Worm (Caenorhabditis elegans) whole organism, late embryonic: ENCODE results near the gene aat-4.

ENCODE experiments used
- C38D4.7 ChIP-seq: fragments of 200-800 bp; sonication (Bioruptor generic); optimal IDR thresholded peaks from 2 replicates; lab custom pipeline; 2018; ENCODE audit warnings: mild to moderate bottlenecking, missing genetic modification characterization, moderate library complexity, missing compliant biosample characterization
- Y22D7AL.16 ChIP-seq: sonication (generic microtip); optimal IDR thresholded peaks from 2 replicates; lab custom pipeline; 2016; ENCODE audit warnings: missing genetic modification characterization, missing compliant biosample characterization
- ama-1 ChIP-seq: fragments of 150-350 bp; optimal IDR thresholded peaks from 2 replicates; lab custom pipeline; 2014
- ceh-18 ChIP-seq: sonication (generic microtip); optimal IDR thresholded peaks from 2 replicates; lab custom pipeline; 2016; ENCODE audit warnings: missing genetic modification characterization, missing compliant biosample characterization
- ceh-2 ChIP-seq: sonication (generic microtip); optimal IDR thresholded peaks from 2 replicates; lab custom pipeline; 2016; ENCODE audit warnings: missing genotype, missing genetic modification characterization, missing compliant biosample characterization
- ceh-24 ChIP-seq: sonication (generic microtip); optimal IDR thresholded peaks from 2 replicates; lab custom pipeline; 2016; ENCODE audit warnings: mild to moderate bottlenecking, missing genetic modification characterization, missing compliant biosample characterization
- ceh-30 ChIP-seq: fragments of 150-350 bp; optimal IDR thresholded peaks from 2 replicates; lab custom pipeline; 2014; ENCODE audit warnings: missing biosample characterization, missing genetic modification characterization
- ceh-34 ChIP-seq: sonication (generic microtip); optimal IDR thresholded peaks from 2 replicates; lab custom pipeline; 2016; ENCODE audit warnings: mild to moderate bottlenecking, missing genetic modification characterization, missing compliant biosample characterization
- ceh-48 ChIP-seq: sonication (generic microtip); optimal IDR thresholded peaks from 2 replicates; lab custom pipeline; 2016; ENCODE audit warnings: missing genetic modification characterization, inconsistent platforms, missing compliant biosample characterization
- che-1 ChIP-seq: sonication (generic microtip); optimal IDR thresholded peaks from 2 replicates; lab custom pipeline; 2016; ENCODE audit warnings: mild to moderate bottlenecking, missing genetic modification characterization, missing compliant biosample characterization
- eyg-1 ChIP-seq: sonication (generic microtip); optimal IDR thresholded peaks from 2 replicates; lab custom pipeline; 2016; ENCODE audit warnings: missing genotype, missing genetic modification characterization, missing compliant biosample characterization
- fax-1 ChIP-seq: sonication (generic microtip); optimal IDR thresholded peaks from 2 replicates; lab custom pipeline; 2016; ENCODE audit warnings: missing genotype, missing genetic modification characterization, missing compliant biosample characterization
- fkh-6 ChIP-seq: sonication (generic microtip); optimal IDR thresholded peaks from 2 replicates; lab custom pipeline; 2016; ENCODE audit warnings: missing genetic modification characterization, missing compliant biosample characterization
- gmeb-2 ChIP-seq: sonication (generic microtip); optimal IDR thresholded peaks from 2 replicates; lab custom pipeline; 2016; ENCODE audit warnings: missing genetic modification characterization, inconsistent platforms, missing compliant biosample characterization
- hlh-30 ChIP-seq: sonication (generic microtip); optimal IDR thresholded peaks from 2 replicates; lab custom pipeline; 2017; ENCODE audit warnings: antibody characterized with exemption, missing genetic modification characterization, missing compliant biosample characterization; ENCODE audit not compliant: insufficient read depth
- lim-6 ChIP-seq: sonication (generic microtip); optimal IDR thresholded peaks from 2 replicates; lab custom pipeline; 2016; ENCODE audit warnings: missing genetic modification characterization, missing compliant biosample characterization
- pha-4 ChIP-seq: fragments of 150-350 bp; optimal IDR thresholded peaks from 2 replicates; lab custom pipeline; 2018; ENCODE audit warnings: missing biosample characterization, missing genetic modification reagents, missing genetic modification characterization
- pqm-1 ChIP-seq: sonication (generic microtip); optimal IDR thresholded peaks from 2 replicates; lab custom pipeline; 2016; ENCODE audit warnings: missing genetic modification characterization, missing compliant biosample characterization
- ref-2 ChIP-seq: sonication (generic microtip); optimal IDR thresholded peaks from 2 replicates; lab custom pipeline; 2016; ENCODE audit warnings: missing genetic modification characterization, missing compliant biosample characterization
- rnt-1 ChIP-seq: sonication (generic microtip); optimal IDR thresholded peaks from 2 replicates; lab custom pipeline; 2016; ENCODE audit warnings: missing genetic modification characterization, missing compliant biosample characterization
- sox-4 ChIP-seq: sonication (generic microtip); optimal IDR thresholded peaks from 2 replicates; lab custom pipeline; 2017; ENCODE audit warnings: mild to moderate bottlenecking, missing genetic modification characterization, inconsistent platforms, missing compliant biosample characterization
- unc-42 ChIP-seq: sonication (generic microtip); optimal IDR thresholded peaks from 2 replicates; lab custom pipeline; 2016; ENCODE audit warnings: missing genotype, missing genetic modification characterization, missing compliant biosample characterization
- ztf-16 ChIP-seq: sonication (generic microtip); optimal IDR thresholded peaks from 2 replicates; lab custom pipeline; 2017; ENCODE audit warnings: missing genetic modification characterization, missing compliant biosample characterization

Gene aat-4

ce11 chrIV:6227974-6228373, 47.5 kb downstream of the aat-4 start, which contains the start of gene C49A9.1:
Gene C49A9.1, plus strand, starts transcription at chrIV:6228190.
- no peak for TF ChIP-seq ceh-24 (tag; lab: Kevin White, UChicago)
- no peak for TF ChIP-seq ref-2 (tag; lab: Kevin White, UChicago)
- no peak for TF ChIP-seq ceh-30 (tag; lab: Kevin White, UChicago)
- no peak for TF ChIP-seq che-1
- TF ChIP-seq pqm-1 (tag; lab: Kevin White, UChicago), result no peak
- TF ChIP-seq fkh-6, result no peak
- no peak for TF ChIP-seq gmeb-2 (tag; lab: Kevin White, UChicago)
- TF ChIP-seq ceh-48 (tag; lab: Kevin White, UChicago), result no peak
- no peak for TF ChIP-seq sox-4 (tag; lab: Kevin White, UChicago)
- TF ChIP-seq ama-1 (lab: Kevin White, UChicago), result no peak

DNA sequence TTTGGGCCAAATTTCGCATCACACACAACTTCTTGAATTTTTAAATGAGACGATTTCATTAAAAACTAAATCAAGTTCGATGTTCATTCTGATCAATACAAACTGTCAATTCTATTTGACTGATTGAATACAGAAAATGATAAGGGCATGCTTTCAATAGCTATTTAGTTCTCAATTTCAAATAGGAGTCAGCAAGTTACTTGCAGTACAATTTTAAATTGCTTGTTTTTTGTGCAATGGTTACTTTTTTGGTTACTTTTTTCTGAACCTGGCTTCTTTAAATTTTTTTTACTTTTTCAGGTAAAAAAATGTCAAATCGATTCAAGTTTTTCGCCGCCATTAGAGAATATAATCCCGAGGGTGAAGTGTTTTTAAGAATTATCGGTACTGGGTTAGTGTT, 50.4 kb downstream of the aat-4 start, which contains the start of gene C49A9.2:
C49A9.2 (plus strand) TSS at position 301 of the 400 bp plus-strand sequence.
- TF ChIP-seq che-1, result no peak
- TF ChIP-seq ztf-16 (tag; lab: Kevin White, UChicago), result no peak
- TF ChIP-seq ceh-18 (tag; lab: Kevin White, UChicago), result no peak
- TF ChIP-seq rnt-1 (tag; lab: Kevin White, UChicago), result no peak
- no peak for TF ChIP-seq pha-4
- TF ChIP-seq Y22D7AL.16, result no peak
- TF ChIP-seq hlh-30, result no peak
- no peak for TF ChIP-seq ama-1 (lab: Kevin White, UChicago)
- no peak for TF ChIP-seq fax-1 (tag; lab: Kevin White, UChicago)
- TF ChIP-seq eyg-1 (tag; lab: Kevin White, UChicago), result no peak
- TF ChIP-seq unc-42 (tag; lab: Kevin White, UChicago), result no peak
- no peak for TF ChIP-seq C38D4.7
- no peak for TF ChIP-seq ceh-2 (tag; lab: Kevin White, UChicago)
- TF ChIP-seq ceh-34 (tag; lab: Kevin White, UChicago), result no peak
- TF ChIP-seq lim-6 (tag; lab: Kevin White, UChicago), result no peak
